Worm (Caenorhabditis elegans): ENCODE measurements around the gene F21D9.2.

- no peak for TF ChIP-seq F37D6.2 (tag; optimal IDR thresholded peaks at IDR 0.05)
- TF ChIP-seq ZK337.2 (GFP tag; IDR thresholded peaks at IDR 0.05), result no peak
- TF ChIP-seq mxl-2 (GFP tag; conservative IDR thresholded peaks at IDR 0.05), result no peak
- no peak for TF ChIP-seq nhr-76 (tag; optimal IDR thresholded peaks at IDR 0.05)
- no peak for TF ChIP-seq ctbp-1 (GFP tag; IDR thresholded peaks at IDR 0.05)
- no peak for TF ChIP-seq pqm-1 (tag; optimal IDR thresholded peaks at IDR 0.05)
- no peak for TF ChIP-seq ceh-62 (tag; optimal IDR thresholded peaks at IDR 0.05)
- no peak for TF ChIP-seq F49E8.2 (tag; optimal IDR thresholded peaks at IDR 0.05; ENCODE audit: borderline replicate concordance)
- TF ChIP-seq D1046.2 (GFP tag; IDR thresholded peaks at IDR 0.05), result no peak
- no peak for TF ChIP-seq ama-1 (optimal IDR thresholded peaks at IDR 0.05)
- no peak for TF ChIP-seq hif-1 (tag; optimal IDR thresholded peaks at IDR 0.05)
- TF ChIP-seq ceh-28 (tag; optimal IDR thresholded peaks at IDR 0.05), result peak; percentile 25
- no peak for TF ChIP-seq lin-13 (GFP tag; optimal IDR thresholded peaks at IDR 0.05)
- TF ChIP-seq mep-1 (tag; optimal IDR thresholded peaks at IDR 0.05), result no peak
Measured at ce11 chrV:19303589-19304174, 41.4 kb upstream of the F21D9.2 start, which contains the start of the genes fbxb-63 and fbxb-61.

All from whole organism, L4 larva.